2 fruit fly cellular contexts compared by ENCODE assay signal in the genomic region with DNA sequence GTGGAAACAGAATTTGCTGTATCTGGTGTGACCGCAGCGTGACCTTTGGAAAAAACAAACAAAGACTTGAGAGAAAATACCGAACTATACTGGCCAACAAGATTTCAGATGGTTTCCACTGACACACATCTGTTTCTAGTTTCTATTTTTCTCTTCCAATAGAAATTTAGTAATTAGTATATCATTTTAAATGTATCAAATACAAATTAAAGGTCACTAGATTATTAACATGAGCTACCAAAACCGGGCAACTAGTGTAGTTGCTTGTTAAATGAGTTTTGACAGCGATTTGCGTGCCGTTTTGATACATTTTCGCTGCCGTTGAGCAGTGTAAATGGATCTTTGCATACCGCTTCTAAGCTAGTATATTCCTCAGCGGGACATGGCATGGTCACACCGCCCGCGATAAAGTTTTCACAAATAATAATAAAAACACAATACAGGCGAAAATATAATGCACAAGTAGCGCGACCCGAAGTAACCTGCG.
TF ChIP-seq lines count a peak whose summit lies in the region.

A gene (minus strand): TSS at position 51 of the 487 bp plus-strand sequence.
A gene (plus strand): TSS at position 406 of the 487 bp plus-strand sequence.

TF ChIP-seq in whole organism, embryonic, 481 proteins besides CTCF, POLR2A, EP300 and RAD21 (continued from another document and continues in another):
- TF ChIP-seq CG1529 (GFP tag; optimal IDR thresholded peaks at IDR 0.05; lab: Kevin White, UChicago) (peak; percentile 35), hkb (optimal IDR thresholded peaks at IDR 0.05; lab: Kevin White, UChicago) (peak; percentile 88), hkb (GFP tag; IDR thresholded peaks at IDR 0.05; lab: Robert Waterston, UW) (no peak), z (GFP tag; IDR thresholded peaks at IDR 0.05; lab: Robert Waterston, UW) (no peak), emc (GFP tag; optimal IDR thresholded peaks at IDR 0.05; lab: Kevin White, UChicago) (no peak), hb (GFP tag; IDR thresholded peaks at IDR 0.05; lab: Robert Waterston, UW; ENCODE audit: partially characterized antibody) (no peak), sna (GFP tag; IDR thresholded peaks at IDR 0.05; lab: Robert Waterston, UW; ENCODE audit: partially characterized antibody) (no peak), CG14667 (GFP tag; IDR thresholded peaks at IDR 0.05; lab: Robert Waterston, UW) (peak; percentile 63), CG14710 (tag; optimal IDR thresholded peaks at IDR 0.05; lab: Kevin White, UChicago) (peak; percentile 87), zen (tag; optimal IDR thresholded peaks at IDR 0.05; lab: Kevin White, UChicago) (peak; percentile 72), D19B (GFP tag; optimal IDR thresholded peaks at IDR 0.05; lab: Kevin White, UChicago) (peak; percentile 29), sens (GFP tag; lab: Kevin White, UChicago) (peak; percentile 91), CG30403 (GFP tag; optimal IDR thresholded peaks at IDR 0.05; lab: Kevin White, UChicago) (peak; percentile 86), ab (GFP tag; optimal IDR thresholded peaks at IDR 0.05; lab: Kevin White, UChicago) (no peak), sob (GFP tag; IDR thresholded peaks at IDR 0.05; lab: Robert Waterston, UW) (peak; percentile 68; the same call in 1 of the 2 replicates), CG11247 (GFP tag; IDR thresholded peaks at IDR 0.05; lab: Robert Waterston, UW) (peak; percentile 50; the same call in 1 of the 2 replicates), CG2678 (tag; optimal IDR thresholded peaks at IDR 0.05; lab: Kevin White, UChicago) (peak; percentile 80), CG31365 (tag; optimal IDR thresholded peaks at IDR 0.05; lab: Kevin White, UChicago) (no peak), lola (GFP tag; optimal IDR thresholded peaks at IDR 0.05; lab: Kevin White, UChicago) (peak in 1 of 3 experiments; percentile 77), CG6683 (GFP tag; optimal IDR thresholded peaks at IDR 0.05; lab: Kevin White, UChicago) (no peak), CG4360 (GFP tag; IDR thresholded peaks at IDR 0.05; lab: Robert Waterston, UW) (no peak), CG33213 (GFP tag; optimal IDR thresholded peaks at IDR 0.05; lab: Kevin White, UChicago) (no peak), HmgD (GFP tag; optimal IDR thresholded peaks at IDR 0.05; lab: Kevin White, UChicago) (no peak), PHDP (tag; optimal IDR thresholded peaks at IDR 0.05; lab: Kevin White, UChicago) (peak; percentile 66), rib (GFP tag; IDR thresholded peaks at IDR 0.05; lab: Robert Waterston, UW) (no peak), Usf (GFP tag; optimal IDR thresholded peaks at IDR 0.05; lab: Kevin White, UChicago) (peak; percentile 55), Deaf1 (tag; optimal IDR thresholded peaks at IDR 0.05; lab: Kevin White, UChicago) (peak; percentile 23), Poxn (GFP tag; IDR thresholded peaks at IDR 0.05; lab: Robert Waterston, UW) (peak; percentile 35; the same call in 1 of the 2 replicates), wdn (GFP tag; IDR thresholded peaks at IDR 0.05; lab: Robert Waterston, UW) (peak; percentile 29; the same call in 1 of the 2 replicates), eve (GFP tag; optimal IDR thresholded peaks at IDR 0.05; lab: Kevin White, UChicago) (no peak), Gug (GFP tag; IDR thresholded peaks at IDR 0.05; lab: Robert Waterston, UW) (peak; percentile 83), CG11398 (GFP tag; optimal IDR thresholded peaks at IDR 0.05; lab: Kevin White, UChicago) (no peak), CG18619 (GFP tag; optimal IDR thresholded peaks at IDR 0.05; lab: Kevin White, UChicago) (peak; percentile 72), cas (GFP tag; IDR thresholded peaks at IDR 0.05; lab: Robert Waterston, UW) (peak; percentile 51; the same call in 1 of the 2 replicates), CG2202 (tag; optimal IDR thresholded peaks at IDR 0.05; lab: Kevin White, UChicago) (no peak), CG15514 (GFP tag; optimal IDR thresholded peaks at IDR 0.05; lab: Kevin White, UChicago) (peak; percentile 47), Optix (GFP tag; IDR thresholded peaks at IDR 0.05; lab: Robert Waterston, UW) (peak; percentile 34; the same call in 1 of the 3 replicates), cg (GFP tag; optimal IDR thresholded peaks at IDR 0.05; lab: Kevin White, UChicago) (no peak), HLH4C (GFP tag; IDR thresholded peaks at IDR 0.05; lab: Robert Waterston, UW; ENCODE audit: partially characterized antibody) (no peak), CG17802 (tag; optimal IDR thresholded peaks at IDR 0.05; lab: Kevin White, UChicago) (peak; percentile 77), bigmax (GFP tag; optimal IDR thresholded peaks at IDR 0.05; lab: Kevin White, UChicago) (no peak), oc (tag; optimal IDR thresholded peaks at IDR 0.05; lab: Kevin White, UChicago) (no peak), CG10209 (GFP tag; optimal IDR thresholded peaks at IDR 0.05; lab: Kevin White, UChicago) (peak; percentile 61), Lhr (GFP tag; optimal IDR thresholded peaks at IDR 0.05; lab: Kevin White, UChicago) (peak; percentile 78), pita (GFP tag; optimal IDR thresholded peaks at IDR 0.05; lab: Kevin White, UChicago) (no peak), CHES-1-like (GFP tag; optimal IDR thresholded peaks at IDR 0.05; lab: Kevin White, UChicago) (peak; percentile 30), Doc2 (GFP tag; IDR thresholded peaks at IDR 0.05; lab: Robert Waterston, UW) (no peak), grau (tag; optimal IDR thresholded peaks at IDR 0.05; lab: Kevin White, UChicago) (peak; percentile 84), CG4328 (GFP tag; optimal IDR thresholded peaks at IDR 0.05; lab: Kevin White, UChicago) (peak; percentile 31), scrt (GFP tag; optimal IDR thresholded peaks at IDR 0.05; lab: Kevin White, UChicago) (no peak), Spps (tag; optimal IDR thresholded peaks at IDR 0.05; lab: Kevin White, UChicago) (peak; percentile 11), Ssrp (tag; optimal IDR thresholded peaks at IDR 0.05; lab: Kevin White, UChicago) (peak; percentile 78), CG14050 (GFP tag; IDR thresholded peaks at IDR 0.05; lab: Robert Waterston, UW) (no peak; the same call in 2 of the 3 replicates), Hr51 (GFP tag; optimal IDR thresholded peaks at IDR 0.05; lab: Kevin White, UChicago) (peak; percentile 43 to 73), CG3726 (GFP tag; IDR thresholded peaks at IDR 0.05; lab: Robert Waterston, UW) (0 out of 3 replicates have a peak, but pooled peaks have one; percentile 22), Ptx1 (GFP tag; IDR thresholded peaks at IDR 0.05; lab: Robert Waterston, UW) (peak; percentile 79), CG18262 (tag; optimal IDR thresholded peaks at IDR 0.05; lab: Kevin White, UChicago) (peak; percentile 71), Atf-2 (GFP tag; optimal IDR thresholded peaks at IDR 0.05; lab: Kevin White, UChicago) (peak; percentile 26), Fer1 (GFP tag; optimal IDR thresholded peaks at IDR 0.05; lab: Kevin White, UChicago) (peak; percentile 42), ase (GFP tag; IDR thresholded peaks at IDR 0.05; lab: Robert Waterston, UW) (peak; percentile 56; the same call in 1 of the 3 replicates), CG10979 (tag; optimal IDR thresholded peaks at IDR 0.05; lab: Kevin White, UChicago) (peak; percentile 67), CG18764 (GFP tag; optimal IDR thresholded peaks at IDR 0.05; lab: Kevin White, UChicago) (peak; percentile 43)

TF ChIP-seq in whole organism, prepupa, 60 proteins besides CTCF, POLR2A, EP300 and RAD21 (continued from another document):
- TF ChIP-seq Eip78C (GFP tag; lab: Kevin White, UChicago) (peak; percentile 77), eg (GFP tag; IDR thresholded peaks at IDR 0.05; lab: Robert Waterston, UW) (no peak), fd59A (GFP tag; optimal IDR thresholded peaks at IDR 0.05; lab: Kevin White, UChicago) (peak; percentile 42), CG4318 (GFP tag; optimal IDR thresholded peaks at IDR 0.05; lab: Kevin White, UChicago) (peak; percentile 67), CG11762 (GFP tag; optimal IDR thresholded peaks at IDR 0.05; lab: Kevin White, UChicago; ENCODE audit: insufficient read depth) (no peak), CG31627 (GFP tag; optimal IDR thresholded peaks at IDR 0.05; lab: Kevin White, UChicago) (peak; percentile 77), pdm3 (GFP tag; optimal IDR thresholded peaks at IDR 0.05; lab: Kevin White, UChicago) (peak; percentile 69), CG8319 (GFP tag; optimal IDR thresholded peaks at IDR 0.05; lab: Kevin White, UChicago) (peak; percentile 19), fd85E (GFP tag; optimal IDR thresholded peaks at IDR 0.05; lab: Kevin White, UChicago) (no peak), Blimp-1 (GFP tag; optimal IDR thresholded peaks at IDR 0.05; lab: Kevin White, UChicago) (no peak)
